Fruit fly (Drosophila melanogaster) whole organism, prepupa: ENCODE data around the gene vilya.

Source experiments
- Blimp-1 ChIP-seq: fragments of 200-800 bp; sonication (Bioruptor generic); optimal IDR thresholded peaks from 3 replicates; lab custom pipeline; 2017; ENCODE audit warnings: missing biosample characterization, missing genetic modification characterization, mild to moderate bottlenecking, moderate library complexity, missing genetic modification reagents
- CG10631 ChIP-seq: fragments of 200-800 bp; sonication (Bioruptor generic); optimal IDR thresholded peaks from 2 replicates; lab custom pipeline; 2016; ENCODE audit warnings: missing biosample characterization, missing genetic modification characterization
- CG10669 ChIP-seq: fragments of 200-800 bp; sonication (Bioruptor generic); optimal IDR thresholded peaks from 3 replicates; lab custom pipeline; 2018; ENCODE audit warnings: missing biosample characterization, mild to moderate bottlenecking, missing genetic modification characterization, moderate library complexity
- CG11294 ChIP-seq: fragments of 200-800 bp; sonication (Bioruptor generic); IDR thresholded peaks from 2 replicates; pipeline ENCODE4 v1.3.6; 2022; ENCODE audit warnings: missing biosample characterization, missing genetic modification characterization
- CG11762 ChIP-seq: fragments of 200-800 bp; sonication (Bioruptor generic); optimal IDR thresholded peaks from 3 replicates; lab custom pipeline; 2016; ENCODE audit warnings: missing biosample characterization, missing genetic modification characterization; ENCODE audit not compliant: insufficient read depth
- CG11902 ChIP-seq: fragments of 200-800 bp; sonication (Bioruptor generic); optimal IDR thresholded peaks from 3 replicates; lab custom pipeline; 2016; ENCODE audit warnings: missing biosample characterization, missing genetic modification characterization
- CG15336 ChIP-seq: fragments of 200-800 bp; sonication (Bioruptor generic); IDR thresholded peaks from 2 replicates; pipeline ENCODE4 v1.3.6; 2022; ENCODE audit warnings: missing biosample characterization, missing genetic modification characterization
- CG16779 ChIP-seq: fragments of 200-800 bp; sonication (Bioruptor generic); optimal IDR thresholded peaks from 3 replicates; lab custom pipeline; 2017; ENCODE audit warnings: missing biosample characterization, mild to moderate bottlenecking, missing genetic modification characterization
- CG3032 ChIP-seq: fragments of 200-800 bp; optimal IDR thresholded peaks from 2 replicates; lab custom pipeline; 2019; ENCODE audit warnings: missing biosample characterization, mild to moderate bottlenecking, missing genetic modification characterization, moderate library complexity
- CG31627 ChIP-seq: fragments of 200-800 bp; sonication (Bioruptor generic); optimal IDR thresholded peaks from 3 replicates; lab custom pipeline; 2016; ENCODE audit warnings: missing biosample characterization, missing genetic modification characterization
- CG32006 ChIP-seq: fragments of 200-800 bp; sonication (Bioruptor generic); optimal IDR thresholded peaks from 3 replicates; lab custom pipeline; 2017; ENCODE audit warnings: missing biosample characterization, mild to moderate bottlenecking, missing genetic modification characterization
- CG34406 ChIP-seq: fragments of 200-800 bp; sonication (Bioruptor generic); optimal IDR thresholded peaks from 3 replicates; lab custom pipeline; 2016; ENCODE audit warnings: missing biosample characterization, missing genetic modification characterization
- CG3919 ChIP-seq: fragments of 200-800 bp; sonication (Bioruptor generic); optimal IDR thresholded peaks from 3 replicates; lab custom pipeline; 2016; ENCODE audit warnings: missing biosample characterization, missing genetic modification characterization
- CG4318 ChIP-seq: fragments of 200-800 bp; sonication (Bioruptor generic); optimal IDR thresholded peaks from 3 replicates; lab custom pipeline; 2017; ENCODE audit warnings: missing biosample characterization, mild to moderate bottlenecking, missing genetic modification characterization
- CG6163 ChIP-seq: fragments of 200-800 bp; sonication (Bioruptor generic); IDR thresholded peaks from 3 replicates; pipeline ENCODE4 v1.3.6; 2022; ENCODE audit warnings: missing biosample characterization, missing genetic modification characterization
- CG6276 ChIP-seq: fragments of 200-800 bp; sonication (Bioruptor generic); optimal IDR thresholded peaks from 2 replicates; lab custom pipeline; 2017; ENCODE audit warnings: missing biosample characterization, mild to moderate bottlenecking, missing genetic modification characterization
- CG6792 ChIP-seq: fragments of 200-800 bp; sonication (Bioruptor generic); optimal IDR thresholded peaks from 3 replicates; lab custom pipeline; 2016; ENCODE audit warnings: missing biosample characterization, missing genetic modification characterization
- CG6854 ChIP-seq: fragments of 200-800 bp; sonication (Bioruptor generic); optimal IDR thresholded peaks from 2 replicates; lab custom pipeline; 2017; ENCODE audit warnings: missing biosample characterization, mild to moderate bottlenecking, missing genetic modification characterization
- CG7368 ChIP-seq: fragments of 200-800 bp; sonication (Bioruptor generic); optimal IDR thresholded peaks from 3 replicates; lab custom pipeline; 2016; ENCODE audit warnings: missing biosample characterization, missing genetic modification characterization
- CG8119 ChIP-seq: fragments of 200-800 bp; sonication (Bioruptor generic); IDR thresholded peaks from 3 replicates; pipeline ENCODE4 v1.3.6; 2022; ENCODE audit warnings: missing biosample characterization, missing genetic modification characterization
- CG8632 ChIP-seq: fragments of 200-800 bp; sonication (Bioruptor generic); optimal IDR thresholded peaks from 3 replicates; lab custom pipeline; 2016; ENCODE audit warnings: missing biosample characterization, missing genetic modification characterization
- Eip75B ChIP-seq: fragments of 200-800 bp; sonication (Bioruptor generic); optimal IDR thresholded peaks from 3 replicates; lab custom pipeline; 2016; ENCODE audit warnings: missing biosample characterization, missing genetic modification characterization
- Eip93F ChIP-seq: fragments of 200-800 bp; sonication (Bioruptor generic); optimal IDR thresholded peaks from 2 replicates; lab custom pipeline; 2016; ENCODE audit warnings: missing biosample characterization, mild to moderate bottlenecking, missing genetic modification characterization
- Ets21C ChIP-seq: fragments of 200-800 bp; sonication (Bioruptor generic); optimal IDR thresholded peaks from 3 replicates; lab custom pipeline; 2016; ENCODE audit warnings: missing biosample characterization, missing genetic modification characterization
- Gug ChIP-seq: fragments of 200-800 bp; sonication (Bioruptor generic); IDR thresholded peaks from 2 replicates; pipeline ENCODE4 v1.3.6; 2022; ENCODE audit warnings: missing biosample characterization, missing genetic modification characterization
- Hr38 ChIP-seq: sonication (Bioruptor generic); optimal IDR thresholded peaks from 2 replicates; lab custom pipeline; 2016; ENCODE audit warnings: missing biosample characterization, missing genetic modification characterization
- Hr39 ChIP-seq: fragments of 200-800 bp; sonication (Bioruptor generic); optimal IDR thresholded peaks from 2 replicates; lab custom pipeline; 2016; ENCODE audit warnings: missing biosample characterization, missing genetic modification characterization
- Hr4 ChIP-seq: fragments of 200-800 bp; sonication (Bioruptor generic); optimal IDR thresholded peaks from 3 replicates; lab custom pipeline; 2016; ENCODE audit warnings: missing biosample characterization, missing genetic modification characterization
- Lpt ChIP-seq: fragments of 200-800 bp; sonication (Bioruptor generic); optimal IDR thresholded peaks from 3 replicates; lab custom pipeline; 2016; ENCODE audit warnings: missing biosample characterization, missing genetic modification characterization
- Met ChIP-seq: fragments of 200-800 bp; sonication (Bioruptor generic); optimal IDR thresholded peaks from 3 replicates; lab custom pipeline; 2016; ENCODE audit warnings: missing biosample characterization, missing genetic modification characterization
- OdsH ChIP-seq: fragments of 200-800 bp; sonication (Bioruptor generic); optimal IDR thresholded peaks from 3 replicates; lab custom pipeline; 2016; ENCODE audit warnings: missing biosample characterization, missing genetic modification characterization
- Sox102F ChIP-seq: fragments of 200-800 bp; sonication (Bioruptor generic); optimal IDR thresholded peaks from 2 replicates; lab custom pipeline; 2016; ENCODE audit warnings: missing biosample characterization, mild to moderate bottlenecking, missing genetic modification characterization
- Sox14 ChIP-seq: fragments of 200-800 bp; sonication (Bioruptor generic); optimal IDR thresholded peaks from 3 replicates; lab custom pipeline; 2016; ENCODE audit warnings: missing biosample characterization, missing genetic modification characterization
- Sox15 ChIP-seq: fragments of 200-800 bp; sonication (Bioruptor generic); optimal IDR thresholded peaks from 3 replicates; lab custom pipeline; 2016; ENCODE audit warnings: missing biosample characterization, missing genetic modification characterization
- achi ChIP-seq: fragments of 200-800 bp; sonication (Bioruptor generic); optimal IDR thresholded peaks from 3 replicates; lab custom pipeline; 2016; ENCODE audit warnings: missing biosample characterization, missing genetic modification characterization
- acj6 ChIP-seq: fragments of 200-800 bp; sonication (Bioruptor generic); optimal IDR thresholded peaks from 3 replicates; lab custom pipeline; 2016; ENCODE audit warnings: missing biosample characterization, missing genetic modification characterization
- cyc ChIP-seq: fragments of 200-800 bp; sonication (Bioruptor generic); optimal IDR thresholded peaks from 3 replicates; lab custom pipeline; 2016; ENCODE audit warnings: missing biosample characterization, missing genetic modification characterization
- eg ChIP-seq: fragments of 200-800 bp; sonication (Bioruptor generic); IDR thresholded peaks from 3 replicates; pipeline ENCODE4 v1.3.6; 2022; ENCODE audit warnings: missing biosample characterization, missing genetic modification characterization
- esn ChIP-seq: fragments of 200-800 bp; sonication (Bioruptor generic); optimal IDR thresholded peaks from 2 replicates; lab custom pipeline; 2016; ENCODE audit warnings: missing biosample characterization, mild to moderate bottlenecking, missing genetic modification characterization, moderate library complexity
- fd59A ChIP-seq: fragments of 200-800 bp; sonication (Bioruptor generic); optimal IDR thresholded peaks from 2 replicates; lab custom pipeline; 2017; ENCODE audit warnings: missing biosample characterization, mild to moderate bottlenecking, missing genetic modification characterization, missing genetic modification reagents
- fd85E ChIP-seq: fragments of 200-800 bp; sonication (Bioruptor generic); optimal IDR thresholded peaks from 3 replicates; lab custom pipeline; 2016; ENCODE audit warnings: missing biosample characterization, missing genetic modification characterization
- fkh ChIP-seq: fragments of 200-800 bp; sonication (Bioruptor generic); optimal IDR thresholded peaks from 3 replicates; lab custom pipeline; 2017; ENCODE audit warnings: missing biosample characterization, mild to moderate bottlenecking, missing genetic modification characterization, moderate library complexity
- net ChIP-seq: fragments of 200-800 bp; sonication (Bioruptor generic); optimal IDR thresholded peaks from 3 replicates; lab custom pipeline; 2016; ENCODE audit warnings: missing biosample characterization, missing genetic modification characterization
- pdm3 ChIP-seq: fragments of 200-800 bp; sonication (Bioruptor generic); optimal IDR thresholded peaks from 3 replicates; lab custom pipeline; 2016; ENCODE audit warnings: missing biosample characterization, missing genetic modification characterization
- salr ChIP-seq, 2 experiments: fragments of 200-800 bp; sonication (Bioruptor generic); optimal IDR thresholded peaks; 3 replicates each; lab custom pipeline; 2016 to 2018; ENCODE audit warnings: missing biosample characterization in 2 of 2, missing genetic modification characterization in 2 of 2, mild to moderate bottlenecking in 1 of 2
- topi ChIP-seq: fragments of 200-800 bp; sonication (Bioruptor generic); optimal IDR thresholded peaks from 3 replicates; lab custom pipeline; 2016; ENCODE audit warnings: missing biosample characterization, missing genetic modification characterization
- vri ChIP-seq: fragments of 200-800 bp; sonication (Bioruptor generic); optimal IDR thresholded peaks from 3 replicates; lab custom pipeline; 2016; ENCODE audit warnings: missing biosample characterization, mild to moderate bottlenecking, missing genetic modification characterization

Gene vilya

dm6 chrX:2743020-2743419, 16.5 kb downstream of the vilya start (continued):
- peak; percentile 24 for TF ChIP-seq Sox102F
- TF ChIP-seq Eip75B (GFP tag; lab: Kevin White, UChicago) = no peak
- TF ChIP-seq CG11294 (GFP tag; lab: Robert Waterston, UW) = peak; percentile 55

DNA sequence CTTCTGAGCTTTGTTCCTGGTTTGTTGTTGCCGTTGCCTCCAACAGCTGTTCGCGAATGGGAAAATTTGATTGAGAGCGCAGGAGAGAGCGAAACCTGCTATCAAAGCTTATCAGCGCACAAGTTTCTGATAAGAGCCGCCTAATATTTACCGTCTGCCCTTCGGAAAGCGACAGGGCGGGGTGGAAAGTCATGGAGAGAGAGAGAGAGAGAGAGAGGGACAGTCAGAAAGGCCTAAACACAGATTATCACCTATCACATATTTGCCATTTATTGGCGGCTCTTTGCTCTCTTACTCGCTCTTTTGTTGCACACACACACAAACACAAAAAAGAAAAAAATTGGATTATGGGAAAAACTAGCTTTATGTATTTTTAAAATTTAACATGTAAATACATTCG, 17.1 kb downstream of the vilya start:
- TF ChIP-seq CG10669 (GFP tag; lab: Kevin White, UChicago) = no peak
- TF ChIP-seq eg (GFP tag; lab: Robert Waterston, UW) = no peak
- no peak for TF ChIP-seq CG34406 (GFP tag; lab: Kevin White, UChicago)
- TF ChIP-seq CG3032 (tag; lab: Kevin White, UChicago) = no peak
- no peak for TF ChIP-seq CG8119 (GFP tag; lab: Robert Waterston, UW)
- no peak for TF ChIP-seq CG10631 (GFP tag; lab: Kevin White, UChicago)
- no peak for TF ChIP-seq achi (GFP tag; lab: Kevin White, UChicago)
- no peak for TF ChIP-seq Sox15 (GFP tag; lab: Kevin White, UChicago)
- TF ChIP-seq esn = no peak
- TF ChIP-seq fkh (GFP tag; lab: Kevin White, UChicago) = no peak
- no peak for TF ChIP-seq Gug (GFP tag; lab: Robert Waterston, UW)
- no peak for TF ChIP-seq Eip75B (GFP tag; lab: Kevin White, UChicago)
- no peak for TF ChIP-seq fd85E
- no peak for TF ChIP-seq pdm3 (GFP tag; lab: Kevin White, UChicago)
- TF ChIP-seq Hr4 = no peak
- TF ChIP-seq CG8632 (GFP tag; lab: Kevin White, UChicago) = no peak

- TF ChIP-seq Hr39 (peak; percentile 89), fd59A (GFP tag; lab: Kevin White, UChicago) (peak; percentile 74), Lpt (GFP tag; lab: Kevin White, UChicago) (peak; percentile 85), net (GFP tag; lab: Kevin White, UChicago) (peak; percentile 92), Gug (GFP tag; lab: Robert Waterston, UW) (peak; percentile 93), CG6163 (GFP tag; lab: Robert Waterston, UW) (peak; percentile 95), CG16779 (tag; lab: Kevin White, UChicago) (peak; percentile 81), CG6792 (GFP tag; lab: Kevin White, UChicago) (peak; percentile 92), CG15336 (peak; percentile 96), CG10669 (GFP tag; lab: Kevin White, UChicago) (peak; percentile 90), Ets21C (peak; percentile 81), fd85E (peak; percentile 70), Met (GFP tag; lab: Kevin White, UChicago) (peak; percentile 91), CG7368 (peak; percentile 91), topi (GFP tag; lab: Kevin White, UChicago) (peak; percentile 92), OdsH (GFP tag; lab: Kevin White, UChicago) (peak; percentile 92), salr (GFP tag; optimal IDR thresholded peaks at IDR 0.05; lab: Kevin White, UChicago) (peak; percentile 77 to 84), CG31627 (GFP tag; lab: Kevin White, UChicago) (peak; percentile 87), CG11762 (GFP tag; lab: Kevin White, UChicago) (peak; percentile 88), achi (GFP tag; lab: Kevin White, UChicago) (peak; percentile 91), CG3919 (GFP tag; lab: Kevin White, UChicago) (peak; percentile 91), Eip75B (GFP tag; lab: Kevin White, UChicago) (peak; percentile 85), CG8632 (GFP tag; lab: Kevin White, UChicago) (peak; percentile 86), CG32006 (peak; percentile 92), CG6276 (GFP tag; lab: Kevin White, UChicago) (peak; percentile 93), esn (peak; percentile 91), CG6854 (GFP tag; lab: Kevin White, UChicago) (peak; percentile 78), Blimp-1 (GFP tag; lab: Kevin White, UChicago) (peak; percentile 65), CG8119 (GFP tag; lab: Robert Waterston, UW) (peak; percentile 93), cyc (GFP tag; lab: Kevin White, UChicago) (peak; percentile 88), Hr4 (peak; percentile 92), Hr38 (GFP tag; lab: Kevin White, UChicago) (no peak), CG4318 (GFP tag; lab: Kevin White, UChicago) (peak; percentile 83), CG11902 (GFP tag; lab: Kevin White, UChicago) (peak; percentile 81), Eip93F (GFP tag; lab: Kevin White, UChicago) (peak; percentile 58), fkh (GFP tag; lab: Kevin White, UChicago) (peak; percentile 52), acj6 (GFP tag; lab: Kevin White, UChicago) (peak; percentile 91), pdm3 (GFP tag; lab: Kevin White, UChicago) (peak; percentile 94), Sox14 (GFP tag; lab: Kevin White, UChicago) (peak; percentile 92), CG3032 (tag; lab: Kevin White, UChicago) (peak; percentile 85), vri (peak; percentile 80)
Measured at dm6 chrX:2744042-2744441, 17.6 kb downstream of the vilya start, which contains the start of gene Syx4. TSS of gene Syx4 (minus strand) at chrX:2744076.
